Fruit fly (Drosophila melanogaster) whole organism, embryonic: ENCODE data around the gene Svil.

ENCODE experiments used
- Ada2b ChIP-seq: fragments of 200-800 bp; sonication (Bioruptor generic); IDR thresholded peaks from 2 replicates; pipeline ENCODE4 v1.3.6; 2022; ENCODE audit warnings: missing biosample characterization, missing genetic modification characterization
- Atf6 ChIP-seq: fragments of 200-800 bp; sonication (Bioruptor generic); IDR thresholded peaks from 2 replicates; pipeline ENCODE4 v1.3.6; 2022; ENCODE audit warnings: missing biosample characterization, missing genetic modification characterization
- CG10274 ChIP-seq: fragments of 200-800 bp; sonication (Bioruptor generic); optimal IDR thresholded peaks from 3 replicates; lab custom pipeline; 2017; ENCODE audit warnings: missing biosample characterization, mild to moderate bottlenecking, missing genetic modification characterization
- CG13296 ChIP-seq: fragments of 200-800 bp; sonication (Bioruptor generic); optimal IDR thresholded peaks from 3 replicates; lab custom pipeline; 2018; ENCODE audit warnings: missing biosample characterization, mild to moderate bottlenecking, missing genetic modification characterization
- CG13894 ChIP-seq: fragments of 200-800 bp; sonication (Bioruptor generic); optimal IDR thresholded peaks from 3 replicates; lab custom pipeline; 2018; ENCODE audit warnings: missing biosample characterization, mild to moderate bottlenecking, missing genetic modification characterization, moderate library complexity
- CG17568 ChIP-seq: fragments of 200-800 bp; sonication (Bioruptor generic); optimal IDR thresholded peaks from 2 replicates; lab custom pipeline; 2018; ENCODE audit warnings: missing biosample characterization, mild to moderate bottlenecking, missing genetic modification characterization, moderate library complexity
- CG17829 ChIP-seq: fragments of 200-800 bp; optimal IDR thresholded peaks from 2 replicates; lab custom pipeline; 2019; ENCODE audit warnings: missing biosample characterization, mild to moderate bottlenecking, missing genetic modification characterization, moderate library complexity
- CG1832 ChIP-seq: fragments of 200-800 bp; sonication (Bioruptor generic); optimal IDR thresholded peaks from 2 replicates; lab custom pipeline; 2017; ENCODE audit warnings: missing biosample characterization, mild to moderate bottlenecking, missing genetic modification characterization, inconsistent platforms
- CG2678 ChIP-seq: fragments of 200-800 bp; sonication (Bioruptor generic); optimal IDR thresholded peaks from 3 replicates; lab custom pipeline; 2019; ENCODE audit warnings: missing biosample characterization, mild to moderate bottlenecking, missing genetic modification characterization, moderate library complexity
- CG4820 ChIP-seq: fragments of 200-800 bp; sonication (Bioruptor generic); optimal IDR thresholded peaks from 3 replicates; lab custom pipeline; 2016; ENCODE audit warnings: missing biosample characterization, missing genetic modification characterization
- CG4854 ChIP-seq: fragments of 200-800 bp; sonication (Bioruptor generic); optimal IDR thresholded peaks from 2 replicates; lab custom pipeline; 2016; ENCODE audit warnings: missing biosample characterization, missing genetic modification characterization, inconsistent platforms
- CG6254 ChIP-seq: fragments of 200-800 bp; sonication (Bioruptor generic); optimal IDR thresholded peaks from 3 replicates; lab custom pipeline; 2017; ENCODE audit warnings: mild to moderate bottlenecking, missing biosample characterization, missing genetic modification reagents, missing genetic modification characterization
- CG6272 ChIP-seq: fragments of 200-800 bp; sonication (Bioruptor generic); IDR thresholded peaks from 2 replicates; pipeline ENCODE4 v1.3.6; 2022; ENCODE audit warnings: missing biosample characterization, missing genetic modification characterization
- CG6854 ChIP-seq: fragments of 200-800 bp; sonication (Bioruptor generic); optimal IDR thresholded peaks from 3 replicates; lab custom pipeline; 2017; ENCODE audit warnings: missing biosample characterization, mild to moderate bottlenecking, missing genetic modification characterization
- CG8478 ChIP-seq: fragments of >200 bp; optimal IDR thresholded peaks from 2 replicates; lab custom pipeline; 2018
- CHES-1-like ChIP-seq: fragments of 200-800 bp; sonication (Bioruptor generic); optimal IDR thresholded peaks from 2 replicates; lab custom pipeline; 2016; ENCODE audit warnings: missing biosample characterization, missing genetic modification characterization
- Chrac-16 ChIP-seq: fragments of 200-800 bp; sonication (Bioruptor generic); optimal IDR thresholded peaks from 3 replicates; lab custom pipeline; 2016; ENCODE audit warnings: missing biosample characterization, missing genetic modification characterization
- CkIIα-i1 ChIP-seq: fragments of 200-800 bp; sonication (Bioruptor generic); IDR thresholded peaks from 2 replicates; pipeline ENCODE4 v1.3.6; 2022; ENCODE audit warnings: missing biosample characterization, missing genetic modification characterization
- D19B ChIP-seq: fragments of 200-800 bp; sonication (Bioruptor generic); optimal IDR thresholded peaks from 2 replicates; lab custom pipeline; 2017; ENCODE audit warnings: missing biosample characterization, mild to moderate bottlenecking, missing genetic modification characterization
- H2.0 ChIP-seq: fragments of 200-800 bp; sonication (Bioruptor generic); IDR thresholded peaks from 2 replicates; pipeline ENCODE4 v1.3.6; 2022; ENCODE audit warnings: missing biosample characterization, missing genetic modification characterization
- HLH4C ChIP-seq: fragments of 200-800 bp; sonication (Bioruptor generic); IDR thresholded peaks from 3 replicates; pipeline ENCODE4 v1.3.6; 2022; ENCODE audit warnings: missing biosample characterization, missing genetic modification characterization; ENCODE audit not compliant: partially characterized antibody
- Hand ChIP-seq: fragments of 200-800 bp; sonication (Bioruptor generic); optimal IDR thresholded peaks from 2 replicates; lab custom pipeline; 2017; ENCODE audit warnings: mild to moderate bottlenecking, missing biosample characterization, missing genetic modification reagents, missing genetic modification characterization
- Mad ChIP-seq: fragments of 200-800 bp; sonication (Bioruptor generic); optimal IDR thresholded peaks from 2 replicates; lab custom pipeline; 2016; ENCODE audit warnings: missing biosample characterization, missing genetic modification characterization
- Myb ChIP-seq: fragments of 200-800 bp; sonication (Bioruptor generic); optimal IDR thresholded peaks from 2 replicates; lab custom pipeline; 2016; ENCODE audit warnings: missing biosample characterization, missing genetic modification characterization
- Nf-YA ChIP-seq: fragments of 200-800 bp; sonication (Bioruptor generic); IDR thresholded peaks from 2 replicates; pipeline ENCODE4 v1.3.6; 2022; ENCODE audit warnings: missing biosample characterization, missing genetic modification characterization
- Rfx ChIP-seq: fragments of 200-800 bp; sonication (Bioruptor generic); IDR thresholded peaks from 2 replicates; pipeline ENCODE4 v1.3.6; 2022; ENCODE audit warnings: missing biosample characterization, missing genetic modification characterization
- Sox102F ChIP-seq: fragments of 200-800 bp; sonication (Bioruptor generic); optimal IDR thresholded peaks from 2 replicates; lab custom pipeline; 2018; ENCODE audit warnings: missing biosample characterization, mild to moderate bottlenecking, missing genetic modification characterization, moderate library complexity
- ap ChIP-seq: fragments of 200-800 bp; sonication (Bioruptor generic); IDR thresholded peaks from 2 replicates; pipeline ENCODE4 v1.3.6; 2022; ENCODE audit warnings: missing biosample characterization, missing genetic modification characterization
- ase ChIP-seq: fragments of 200-800 bp; sonication (Bioruptor generic); IDR thresholded peaks from 3 replicates; pipeline ENCODE4 v1.3.6; 2022; ENCODE audit warnings: missing biosample characterization, missing genetic modification characterization
- chm ChIP-seq: fragments of 200-800 bp; sonication (Bioruptor generic); IDR thresholded peaks from 2 replicates; pipeline ENCODE4 v1.3.6; 2022; ENCODE audit warnings: missing biosample characterization, missing genetic modification characterization
- ci ChIP-seq: fragments of 200-800 bp; sonication (Bioruptor generic); IDR thresholded peaks from 3 replicates; pipeline ENCODE4 v1.3.6; 2022; ENCODE audit warnings: missing biosample characterization, missing genetic modification characterization
- dimm ChIP-seq: fragments of 200-800 bp; sonication (Bioruptor generic); IDR thresholded peaks from 2 replicates; pipeline ENCODE4 v1.3.6; 2022; ENCODE audit warnings: missing biosample characterization, missing genetic modification characterization
- ems ChIP-seq: fragments of 200-800 bp; sonication (Bioruptor generic); optimal IDR thresholded peaks from 3 replicates; lab custom pipeline; 2016; ENCODE audit warnings: missing biosample characterization, missing genetic modification characterization
- fu2 ChIP-seq: fragments of 200-800 bp; sonication (Bioruptor generic); optimal IDR thresholded peaks from 2 replicates; lab custom pipeline; 2016; ENCODE audit warnings: missing biosample characterization, missing genetic modification characterization
- gt ChIP-seq: fragments of 200-800 bp; sonication (Bioruptor generic); IDR thresholded peaks from 2 replicates; pipeline ENCODE4 v1.3.6; 2022; ENCODE audit warnings: missing biosample characterization, missing genetic modification characterization
- kay ChIP-seq: fragments of 200-800 bp; sonication (Bioruptor generic); optimal IDR thresholded peaks from 2 replicates; lab custom pipeline; 2016; ENCODE audit warnings: missing biosample characterization, missing genetic modification characterization
- lmd ChIP-seq: fragments of 200-800 bp; sonication (Bioruptor generic); IDR thresholded peaks from 2 replicates; pipeline ENCODE4 v1.3.6; 2022; ENCODE audit warnings: missing biosample characterization, missing genetic modification characterization
- mam ChIP-seq: fragments of 200-800 bp; sonication (Bioruptor generic); optimal IDR thresholded peaks from 3 replicates; lab custom pipeline; 2016; ENCODE audit warnings: missing biosample characterization, missing genetic modification characterization
- nom ChIP-seq: fragments of 200-800 bp; sonication (Bioruptor generic); optimal IDR thresholded peaks from 2 replicates; lab custom pipeline; 2017; ENCODE audit warnings: missing biosample characterization, missing genetic modification characterization, mild to moderate bottlenecking, moderate library complexity, missing genetic modification reagents
- onecut ChIP-seq: fragments of 200-800 bp; sonication (Bioruptor generic); IDR thresholded peaks from 2 replicates; pipeline ENCODE4 v1.3.6; 2022; ENCODE audit warnings: missing biosample characterization, missing genetic modification characterization
- pan ChIP-seq, 4 experiments: fragments of >200 bp in 3 of 4; fragments of 200-800 bp in 1 of 4; sonication (Bioruptor generic) in 1 of 4; optimal IDR thresholded peaks in 3 of 4; IDR thresholded peaks in 1 of 4; 2 replicates each; pipeline versions ENCODE4 v1.3.6 to Lab custom; 2017 to 2022; ENCODE audit warnings: missing biosample characterization in 2 of 4, missing genetic modification characterization in 2 of 4, mixed read lengths in 1 of 4
- prd ChIP-seq, 3 experiments: fragments of >200 bp in 2 of 3; fragments of 200-800 bp in 1 of 3; sonication (Bioruptor generic) in 1 of 3; optimal IDR thresholded peaks in 2 of 3; IDR thresholded peaks in 1 of 3; 2 replicates in 2 of 3; 3 replicates in 1 of 3; pipeline versions ENCODE4 v1.3.6 to Lab custom; 2017 to 2022; ENCODE audit warnings: missing biosample characterization in 1 of 3, missing genetic modification characterization in 1 of 3
- salm ChIP-seq: fragments of 200-800 bp; sonication (Bioruptor generic); optimal IDR thresholded peaks from 2 replicates; lab custom pipeline; 2018; ENCODE audit warnings: missing biosample characterization, mild to moderate bottlenecking, missing genetic modification characterization
- tna ChIP-seq: fragments of 200-800 bp; sonication (Bioruptor generic); IDR thresholded peaks from 2 replicates; pipeline ENCODE4 v1.3.6; 2022; ENCODE audit warnings: missing biosample characterization, missing genetic modification characterization; ENCODE audit not compliant: partially characterized antibody
- trem ChIP-seq: fragments of 200-800 bp; optimal IDR thresholded peaks from 3 replicates; lab custom pipeline; 2019; ENCODE audit warnings: missing biosample characterization, mild to moderate bottlenecking, missing genetic modification characterization, moderate library complexity
- unpg ChIP-seq: fragments of 200-800 bp; sonication (Bioruptor generic); optimal IDR thresholded peaks from 3 replicates; lab custom pipeline; 2018; ENCODE audit warnings: missing biosample characterization, mild to moderate bottlenecking, missing genetic modification characterization, moderate library complexity
- wor ChIP-seq: fragments of 200-800 bp; sonication (Bioruptor generic); IDR thresholded peaks from 2 replicates; pipeline ENCODE4 v1.3.6; 2022; ENCODE audit warnings: missing biosample characterization, missing genetic modification characterization

The Svil gene

dm6 chr3L:2530635-2531034 is 153.2 kb downstream of the Svil start (continued):
- TF ChIP-seq Rfx (0 out of 2 replicates have a peak, but pooled peaks have one; percentile 35), CG6254 (GFP tag; lab: Kevin White, UChicago) (peak; percentile 37), ase (GFP tag; lab: Robert Waterston, UW) (0 out of 3 replicates have a peak, but pooled peaks have one; percentile 18), ap (no peak), pan (optimal IDR thresholded peaks at IDR 0.05; lab: Kevin White, UChicago) (no peak), pan (GFP tag; optimal IDR thresholded peaks at IDR 0.05 in 1 of 2, IDR thresholded peaks at IDR 0.05 in 1 of 2) (peak in 1 of 2 experiments; percentile 30), fu2 (no peak), CG8478 (lab: Kevin White, UChicago) (no peak), prd (optimal IDR thresholded peaks at IDR 0.05; lab: Kevin White, UChicago) (no peak), prd (GFP tag; IDR thresholded peaks at IDR 0.05; lab: Robert Waterston, UW) (0 out of 3 replicates have a peak, but pooled peaks have one; percentile 24), CG17568 (GFP tag; lab: Kevin White, UChicago) (no peak), CG10274 (GFP tag; lab: Kevin White, UChicago) (no peak), CG2678 (peak; percentile 24), D19B (GFP tag; lab: Kevin White, UChicago) (peak; percentile 40), CkIIα-i1 (GFP tag; lab: Robert Waterston, UW) (no peak), Hand (GFP tag; lab: Kevin White, UChicago) (no peak), chm (no peak)
- TF ChIP-seq, all 482 proteins: peak for 24

- TF ChIP-seq kay (no peak), Myb (GFP tag; lab: Kevin White, UChicago) (no peak), salm (tag; lab: Kevin White, UChicago) (peak; percentile 82), CG6272 (GFP tag; lab: Robert Waterston, UW) (peak; percentile 61), Nf-YA (GFP tag; lab: Robert Waterston, UW) (peak; percentile 63; the same call in 1 of the 2 replicates), ci (GFP tag; lab: Robert Waterston, UW) (peak; percentile 91), unpg (GFP tag; lab: Kevin White, UChicago) (peak; percentile 53), CG8478 (lab: Kevin White, UChicago) (peak; percentile 88), dimm (GFP tag; lab: Robert Waterston, UW) (no peak; the same call in 1 of the 2 replicates), ems (GFP tag; lab: Kevin White, UChicago) (peak; percentile 72), gt (GFP tag; lab: Robert Waterston, UW) (0 out of 2 replicates have a peak, but pooled peaks have one; percentile 11), CHES-1-like (GFP tag; lab: Kevin White, UChicago) (no peak), H2.0 (GFP tag; lab: Robert Waterston, UW) (peak; percentile 79), CG6854 (peak; percentile 68), Mad (GFP tag; lab: Kevin White, UChicago) (peak; percentile 78), trem (tag; lab: Kevin White, UChicago) (peak; percentile 45), CG4820 (GFP tag; lab: Kevin White, UChicago) (peak; percentile 62), HLH4C (no peak), CG4854 (GFP tag; lab: Kevin White, UChicago) (peak; percentile 68), wor (GFP tag; lab: Robert Waterston, UW) (peak; percentile 35; the same call in 1 of the 2 replicates), fu2 (peak; percentile 21), nom (no peak), D19B (GFP tag; lab: Kevin White, UChicago) (peak; percentile 60), tna (GFP tag; lab: Robert Waterston, UW) (peak; percentile 28; the same call in 1 of the 2 replicates), lmd (peak; percentile 80), CG13894 (tag; lab: Kevin White, UChicago) (peak; percentile 46), Sox102F (peak; percentile 66), CG1832 (GFP tag; lab: Kevin White, UChicago) (no peak), Ada2b (GFP tag; lab: Robert Waterston, UW) (peak; percentile 80), Atf6 (peak; percentile 64), CG17829 (tag; lab: Kevin White, UChicago) (peak; percentile 55), onecut (peak; percentile 5), Chrac-16 (peak; percentile 64), mam (GFP tag; lab: Kevin White, UChicago) (peak; percentile 73), CG13296 (GFP tag; lab: Kevin White, UChicago) (peak; percentile 85)
These were observed 154.1 kb downstream of the Svil start for dm6 chr3L:2531386-2532176.
